Worm (Caenorhabditis elegans): Measurements from ENCODE around the gene smap-1.

ce11 chrIII:10734511-10735233 lies 4.9 kb downstream of the smap-1 start:
- TF ChIP-seq nhr-10 (tag; optimal IDR thresholded peaks at IDR 0.05) (no peak), skn-1 (tag; optimal IDR thresholded peaks at IDR 0.05) (no peak), T26A8.4 (GFP tag; IDR thresholded peaks at IDR 0.05) (no peak), snpc-4 (tag; optimal IDR thresholded peaks at IDR 0.05) (no peak)

Measured in whole organism, L4 larva.